Fruit fly (Drosophila melanogaster) whole organism, wandering third instar larva: Measurements from ENCODE around the gene chas.

Source experiments
- Abd-B ChIP-seq: fragments of >200 bp; optimal IDR thresholded peaks from 2 replicates; lab custom pipeline; 2017; ENCODE audit warnings: missing biosample characterization, missing genetic modification characterization
- CG32264 ChIP-seq: fragments of 200-800 bp; sonication (Bioruptor generic); optimal IDR thresholded peaks from 2 replicates; lab custom pipeline; 2016; ENCODE audit warnings: missing biosample characterization, missing genetic modification characterization
- CG9705 ChIP-seq: fragments of 200-800 bp; sonication (Bioruptor generic); optimal IDR thresholded peaks from 2 replicates; lab custom pipeline; 2018; ENCODE audit warnings: missing biosample characterization, mild to moderate bottlenecking, missing genetic modification characterization
- CrebA ChIP-seq: fragments of 200-800 bp; sonication (Bioruptor generic); optimal IDR thresholded peaks from 2 replicates; lab custom pipeline; 2016; ENCODE audit warnings: missing biosample characterization, mild to moderate bottlenecking, missing genetic modification characterization, borderline replicate concordance
- Dfd ChIP-seq: fragments of >200 bp; optimal IDR thresholded peaks from 2 replicates; lab custom pipeline; 2017; ENCODE audit warnings: missing biosample characterization, missing genetic modification characterization
- Dif ChIP-seq: fragments of 200-275, 200-300 bp; sonication (Bioruptor generic); optimal IDR thresholded peaks from 2 replicates; lab custom pipeline; 2018; ENCODE audit warnings: missing biosample characterization, missing genetic modification characterization; ENCODE audit not compliant: partially characterized antibody
- GATAd ChIP-seq: sonication (Bioruptor generic); optimal IDR thresholded peaks from 2 replicates; lab custom pipeline; 2016; ENCODE audit warnings: missing biosample characterization, missing genetic modification characterization
- Hnf4 ChIP-seq: fragments of 200-800 bp; sonication (Bioruptor generic); optimal IDR thresholded peaks from 2 replicates; lab custom pipeline; 2016; ENCODE audit warnings: missing biosample characterization, mild to moderate bottlenecking, missing genetic modification characterization
- Hr78 ChIP-seq: fragments of >200 bp; optimal IDR thresholded peaks from 2 replicates; lab custom pipeline; 2017; ENCODE audit warnings: missing biosample characterization, missing genetic modification characterization
- Hr83 ChIP-seq: fragments of 200-300 bp; sonication (Bioruptor generic); optimal IDR thresholded peaks from 2 replicates; lab custom pipeline; 2016; ENCODE audit warnings: missing biosample characterization, mild to moderate bottlenecking, missing genetic modification characterization, moderate library complexity; ENCODE audit not compliant: poor library complexity, severe bottlenecking
- Jra ChIP-seq: sonication (Bioruptor generic); optimal IDR thresholded peaks from 2 replicates; lab custom pipeline; 2016; ENCODE audit warnings: missing biosample characterization, missing genetic modification characterization
- Mio ChIP-seq: sonication (Bioruptor generic); optimal IDR thresholded peaks from 2 replicates; lab custom pipeline; 2016; ENCODE audit warnings: missing biosample characterization, missing genetic modification characterization
- Myc ChIP-seq: fragments of >200 bp; optimal IDR thresholded peaks from 2 replicates; lab custom pipeline; 2017
- Vsx2 ChIP-seq: fragments of 200-300, 225-300 bp; sonication (Bioruptor generic); optimal IDR thresholded peaks from 2 replicates; lab custom pipeline; 2018; ENCODE audit warnings: missing biosample characterization, missing genetic modification characterization; ENCODE audit not compliant: partially characterized antibody
- br ChIP-seq: fragments of 200-800 bp; sonication (Bioruptor generic); optimal IDR thresholded peaks from 2 replicates; lab custom pipeline; 2016; ENCODE audit warnings: missing biosample characterization, missing genetic modification characterization
- brk ChIP-seq: fragments of 200-800 bp; sonication (Bioruptor generic); optimal IDR thresholded peaks from 2 replicates; lab custom pipeline; 2016; ENCODE audit warnings: missing biosample characterization, mild to moderate bottlenecking, missing genetic modification characterization
- dl ChIP-seq, 2 experiments: fragments of 175-275, 200-275 bp in 1 of 2; fragments of 200-275 bp in 1 of 2; sonication (Bioruptor generic); optimal IDR thresholded peaks; lab custom pipeline; 2018; ENCODE audit warnings: mild to moderate bottlenecking in 2 of 2, missing biosample characterization in 2 of 2, missing genetic modification characterization in 2 of 2, moderate library complexity in 2 of 2; ENCODE audit not compliant: partially characterized antibody in 2 of 2, insufficient read depth in 1 of 2
- dmrt93B ChIP-seq: fragments of 200-800 bp; sonication (Bioruptor generic); optimal IDR thresholded peaks from 2 replicates; lab custom pipeline; 2018; ENCODE audit warnings: missing biosample characterization, mild to moderate bottlenecking, missing genetic modification characterization
- dsf ChIP-seq: sonication (Bioruptor generic); optimal IDR thresholded peaks from 2 replicates; lab custom pipeline; 2016; ENCODE audit warnings: missing biosample characterization, missing genetic modification characterization, borderline replicate concordance
- ey ChIP-seq: fragments of 200-800 bp; sonication (Bioruptor generic); optimal IDR thresholded peaks from 2 replicates; lab custom pipeline; 2016; ENCODE audit warnings: missing biosample characterization, missing genetic modification characterization
- foxo ChIP-seq, 2 experiments: fragments of 200-800 bp; sonication (Bioruptor generic); optimal IDR thresholded peaks; 2 replicates in 1 of 2; 3 replicates in 1 of 2; lab custom pipeline; 2016 to 2017; ENCODE audit warnings: missing biosample characterization in 2 of 2, missing genetic modification characterization in 2 of 2
- fru ChIP-seq: fragments of 200-800 bp; sonication (Bioruptor generic); optimal IDR thresholded peaks from 3 replicates; lab custom pipeline; 2016; ENCODE audit warnings: missing biosample characterization, mild to moderate bottlenecking, missing genetic modification characterization
- jim ChIP-seq: fragments of 175-275, 200-325 bp; sonication (Bioruptor generic); optimal IDR thresholded peaks from 2 replicates; lab custom pipeline; 2016; ENCODE audit warnings: missing biosample characterization, mild to moderate bottlenecking, missing genetic modification characterization
- lola ChIP-seq: fragments of >200 bp; optimal IDR thresholded peaks from 2 replicates; lab custom pipeline; 2017; ENCODE audit warnings: missing biosample characterization, missing genetic modification characterization
- pan ChIP-seq: fragments of >200 bp; optimal IDR thresholded peaks from 2 replicates; lab custom pipeline; 2017
- psq ChIP-seq: fragments of 200-800 bp; sonication (Bioruptor generic); optimal IDR thresholded peaks from 3 replicates; lab custom pipeline; 2017; ENCODE audit warnings: missing biosample characterization, mild to moderate bottlenecking, missing genetic modification characterization, moderate library complexity
- sage ChIP-seq: fragments of 200-800 bp; sonication (Bioruptor generic); optimal IDR thresholded peaks from 2 replicates; lab custom pipeline; 2016; ENCODE audit warnings: missing biosample characterization, mild to moderate bottlenecking, missing genetic modification characterization
- sv ChIP-seq: fragments of 200-800 bp; sonication (Bioruptor generic); optimal IDR thresholded peaks from 3 replicates; lab custom pipeline; 2016; ENCODE audit warnings: missing biosample characterization, missing genetic modification characterization
- tai ChIP-seq: sonication (Bioruptor generic); optimal IDR thresholded peaks from 2 replicates; lab custom pipeline; 2016; ENCODE audit warnings: missing biosample characterization, missing genetic modification characterization
- usp ChIP-seq: fragments of >200 bp; optimal IDR thresholded peaks from 2 replicates; lab custom pipeline; 2017; ENCODE audit warnings: missing biosample characterization, missing genetic modification characterization
- woc ChIP-seq: sonication (Bioruptor generic); optimal IDR thresholded peaks from 2 replicates; lab custom pipeline; 2016; ENCODE audit warnings: missing biosample characterization, mild to moderate bottlenecking, missing genetic modification characterization

The chas gene

DNA sequence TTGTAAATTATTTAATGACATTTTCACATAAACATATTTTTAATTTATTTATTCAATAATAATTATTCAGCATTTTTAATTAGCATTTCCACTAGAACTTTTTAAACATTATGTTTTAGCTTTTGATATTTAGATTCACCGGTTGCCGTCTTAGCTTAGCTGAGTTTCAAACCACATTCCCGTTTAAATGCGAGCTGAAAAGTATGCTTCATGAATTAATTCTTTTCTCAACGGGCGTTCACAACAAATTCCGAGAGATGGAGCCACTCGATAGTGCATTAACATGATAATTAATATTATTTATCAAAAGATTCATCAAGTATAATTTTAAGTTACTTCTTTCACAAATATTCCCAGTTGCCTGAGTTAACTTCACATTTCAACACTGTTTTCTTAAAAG, 2.9 kb downstream of the chas start:
- peak; percentile 82 for TF ChIP-seq Myc (lab: Kevin White, UChicago)
- TF ChIP-seq dl (GFP tag; optimal IDR thresholded peaks at IDR 0.05; lab: Kevin White, UChicago; ENCODE audit: insufficient read depth in 1 of 2, partially characterized antibody in 2 of 2), result no peak
- peak; percentile 7 for TF ChIP-seq Vsx2 (GFP tag; lab: Kevin White, UChicago)

dm6 chrX:17694873-17695446, 3.6 kb downstream of the chas start:
- TF ChIP-seq woc (GFP tag; lab: Kevin White, UChicago), result no peak
- TF ChIP-seq CG9705 (GFP tag; lab: Kevin White, UChicago), result no peak
- no peak for TF ChIP-seq Hr83 (GFP tag; lab: Kevin White, UChicago)
- TF ChIP-seq Dif, result no peak
- TF ChIP-seq jim, result no peak
- no peak for TF ChIP-seq CrebA (GFP tag; lab: Kevin White, UChicago)
- TF ChIP-seq sage (GFP tag; lab: Kevin White, UChicago), result no peak
- TF ChIP-seq ey (GFP tag; lab: Kevin White, UChicago), result no peak
- no peak for TF ChIP-seq usp (GFP tag; lab: Kevin White, UChicago)

DNA sequence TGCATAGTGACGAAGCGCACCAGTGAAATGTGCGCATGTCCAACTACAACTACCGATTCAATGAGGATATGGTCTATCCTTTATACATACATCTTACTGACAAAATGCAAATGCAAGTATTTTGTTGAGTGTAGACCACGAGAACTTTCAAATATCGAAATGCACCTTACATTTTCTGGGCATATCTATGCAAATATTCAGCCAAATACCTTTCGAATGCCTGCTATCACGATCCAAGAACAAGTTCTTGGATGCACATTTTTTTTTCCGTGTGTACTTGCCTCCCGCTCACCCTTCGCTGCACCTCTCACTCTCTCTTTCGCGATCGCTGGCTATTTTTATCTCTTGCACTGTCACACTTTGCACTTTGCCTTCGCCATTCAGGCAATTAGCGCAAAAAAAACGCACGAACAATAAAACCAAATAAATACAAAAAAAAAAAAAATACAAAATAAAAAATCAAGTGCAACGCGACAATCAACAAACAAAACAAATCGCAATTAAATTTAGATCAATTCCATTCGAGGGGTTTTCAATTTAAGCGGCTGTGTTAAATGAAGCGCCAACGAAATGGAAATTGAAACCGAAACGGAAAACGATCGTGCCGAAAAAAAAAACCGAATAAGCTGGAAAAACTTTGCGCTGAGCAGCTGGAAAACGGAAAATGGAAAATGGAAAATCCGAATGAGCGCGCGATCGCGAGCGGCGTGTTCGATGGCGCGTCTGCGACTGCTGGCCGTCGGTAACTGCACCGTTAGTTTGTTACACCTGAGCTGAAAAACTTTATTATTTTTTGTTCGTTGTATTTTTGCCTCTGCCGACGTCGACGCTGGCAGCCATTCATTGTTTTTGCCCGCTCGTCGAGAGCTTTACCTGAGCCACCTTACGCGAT, 4.3 kb downstream of the chas start:
- no peak for TF ChIP-seq foxo (GFP tag; optimal IDR thresholded peaks at IDR 0.05; lab: Kevin White, UChicago)
- TF ChIP-seq Dif, result no peak
- TF ChIP-seq dl (GFP tag; optimal IDR thresholded peaks at IDR 0.05; lab: Kevin White, UChicago; ENCODE audit: insufficient read depth in 1 of 2, partially characterized antibody in 2 of 2), result no peak
- TF ChIP-seq GATAd (GFP tag; lab: Kevin White, UChicago), result no peak
- no peak for TF ChIP-seq Myc (lab: Kevin White, UChicago)
- no peak for TF ChIP-seq CrebA (GFP tag; lab: Kevin White, UChicago)
- TF ChIP-seq Abd-B (GFP tag; lab: Kevin White, UChicago), result no peak
- TF ChIP-seq Jra, result no peak
- TF ChIP-seq Dfd, result no peak
- no peak for TF ChIP-seq dmrt93B
- TF ChIP-seq fru, result no peak
- TF ChIP-seq ey (GFP tag; lab: Kevin White, UChicago), result no peak
- TF ChIP-seq Mio, result no peak
- TF ChIP-seq lola (GFP tag; lab: Kevin White, UChicago), result no peak
- TF ChIP-seq dsf, result no peak
- no peak for TF ChIP-seq tai (GFP tag; lab: Kevin White, UChicago)
- TF ChIP-seq br (GFP tag; lab: Kevin White, UChicago), result no peak
- TF ChIP-seq CG9705 (GFP tag; lab: Kevin White, UChicago), result no peak
- no peak for TF ChIP-seq usp (GFP tag; lab: Kevin White, UChicago)
- no peak for TF ChIP-seq Hnf4 (GFP tag; lab: Kevin White, UChicago)
- TF ChIP-seq, all 38 proteins: peak for 0

- no peak for TF ChIP-seq Hr83 (GFP tag; lab: Kevin White, UChicago)
- TF ChIP-seq usp (GFP tag; lab: Kevin White, UChicago), result no peak
- no peak for TF ChIP-seq Dfd
- TF ChIP-seq tai (GFP tag; lab: Kevin White, UChicago), result no peak
- TF ChIP-seq sv, result no peak
- no peak for TF ChIP-seq Hr78 (GFP tag; lab: Kevin White, UChicago)
- TF ChIP-seq Jra, result no peak
- no peak for TF ChIP-seq pan (lab: Kevin White, UChicago)
- no peak for TF ChIP-seq br (GFP tag; lab: Kevin White, UChicago)
- TF ChIP-seq Hnf4 (GFP tag; lab: Kevin White, UChicago), result no peak
- TF ChIP-seq, all 38 proteins: peak for 0
Measured at dm6 chrX:17692729-17693128, 5.8 kb downstream of the chas start.

dm6 chrX:17686179-17686578, 12.4 kb downstream of the chas start:
- TF ChIP-seq sage (GFP tag; lab: Kevin White, UChicago) (no peak), psq (no peak), Jra (no peak), CG9705 (GFP tag; lab: Kevin White, UChicago) (no peak), CG32264 (no peak), woc (GFP tag; lab: Kevin White, UChicago) (no peak), brk (GFP tag; lab: Kevin White, UChicago) (no peak), Hnf4 (GFP tag; lab: Kevin White, UChicago) (no peak), dl (GFP tag; optimal IDR thresholded peaks at IDR 0.05; lab: Kevin White, UChicago; ENCODE audit: insufficient read depth in 1 of 2, partially characterized antibody in 2 of 2) (no peak)
- TF ChIP-seq, all 38 proteins: peak for 0
